Worm (Caenorhabditis elegans): ENCODE measurements around the gene gcy-23.

DNA sequence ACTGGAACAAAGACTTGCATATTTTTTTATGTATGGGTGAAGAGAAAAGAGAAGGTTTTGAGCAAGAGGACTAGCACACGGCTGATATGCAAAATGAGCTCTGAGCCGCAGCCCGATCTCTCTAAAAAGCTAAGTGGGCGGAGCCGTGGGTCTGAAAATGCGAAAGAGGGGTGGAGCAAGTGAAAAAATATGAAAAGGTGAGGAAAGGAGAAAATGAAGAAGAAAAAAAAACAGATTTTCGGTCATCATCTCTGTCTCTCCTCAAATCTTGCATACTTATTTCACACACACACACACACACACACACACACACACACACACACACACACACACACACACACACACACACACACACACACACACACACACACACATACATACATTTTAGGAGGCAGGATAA lies 34.7 kb downstream of the gcy-23 start, which contains the start of gene dmd-9:
- TF ChIP-seq tbx-9 (tag; optimal IDR thresholded peaks at IDR 0.05; ENCODE audit: borderline replicate concordance) (no peak), dpff-1 (tag; optimal IDR thresholded peaks at IDR 0.05) (no peak), ceh-100 (GFP tag; IDR thresholded peaks at IDR 0.05) (no peak), nhr-179 (tag; optimal IDR thresholded peaks at IDR 0.05) (no peak), madf-8 (GFP tag; conservative IDR thresholded peaks at IDR 0.05) (no peak), bed-2 (GFP tag; IDR thresholded peaks at IDR 0.05) (no peak), him-1 (tag; optimal IDR thresholded peaks at IDR 0.05) (no peak), snpc-4 (GFP tag; optimal IDR thresholded peaks at IDR 0.05) (no peak), snpc-4 (tag; optimal IDR thresholded peaks at IDR 0.05) (no peak)

Measured in whole organism, young adult.